Worm (Caenorhabditis elegans) whole organism, young adult: ENCODE results near the gene F54F12.2.
A peak's percentile ranks its signal among the peaks of the same experiment; 100 is the strongest.

Experiments used
- B0035.1 ChIP-seq: sonication (generic microtip); optimal IDR thresholded peaks from 2 replicates; lab custom pipeline; 2016; ENCODE audit warnings: missing genetic modification characterization, mild to moderate bottlenecking, missing compliant biosample characterization, missing genotype, missing genetic modification reagents
- F10E7.11 ChIP-seq: sonication (generic microtip); optimal IDR thresholded peaks from 2 replicates; lab custom pipeline; 2017; ENCODE audit warnings: mild to moderate bottlenecking, missing genetic modification characterization, moderate library complexity, missing compliant biosample characterization
- T26A5.8 ChIP-seq: sonication (generic microtip); optimal IDR thresholded peaks from 2 replicates; lab custom pipeline; 2016; ENCODE audit warnings: missing genetic modification characterization, missing compliant biosample characterization
- Y79H2A.3 ChIP-seq: fragments of 200-800 bp; sonication (Bioruptor generic); conservative IDR thresholded peaks from 2 replicates; pipeline ENCODE4 v1.3.6; 2022; ENCODE audit warnings: missing genetic modification reagents, missing genetic modification characterization, missing compliant biosample characterization
- aptf-2 ChIP-seq: fragments of 200-800 bp; sonication (Bioruptor generic); conservative IDR thresholded peaks from 2 replicates; pipeline ENCODE4 v1.3.6; 2022; ENCODE audit warnings: missing genetic modification reagents, missing genetic modification characterization, missing compliant biosample characterization
- attf-6 ChIP-seq: fragments of 200-800 bp; sonication (Bioruptor generic); IDR thresholded peaks from 2 replicates; pipeline ENCODE4 v1.3.6; 2022; ENCODE audit warnings: missing genetic modification reagents, missing genetic modification characterization, missing compliant biosample characterization
- ccch-3 ChIP-seq: fragments of 200-800 bp; sonication (Bioruptor generic); optimal IDR thresholded peaks from 2 replicates; lab custom pipeline; 2018; ENCODE audit warnings: mild to moderate bottlenecking, missing genetic modification characterization, missing compliant biosample characterization
- dpl-1 ChIP-seq: fragments of 150-350 bp; optimal IDR thresholded peaks from 2 replicates; lab custom pipeline; 2014; ENCODE audit warnings: missing biosample characterization, missing genetic modification reagents, missing genetic modification characterization
- efl-1 ChIP-seq: fragments of 150-350 bp; optimal IDR thresholded peaks from 2 replicates; lab custom pipeline; 2014; ENCODE audit warnings: missing biosample characterization, missing genetic modification reagents, missing genetic modification characterization
- egrh-3 ChIP-seq: fragments of 200-800 bp; sonication (Bioruptor generic); IDR thresholded peaks from 2 replicates; pipeline ENCODE4 v1.3.6; 2022; ENCODE audit warnings: missing genetic modification reagents, missing genetic modification characterization, missing compliant biosample characterization
- ekl-4 ChIP-seq: fragments of 200-800 bp; sonication (Bioruptor generic); IDR thresholded peaks from 2 replicates; pipeline ENCODE4 v1.3.6; 2022; ENCODE audit warnings: missing genetic modification reagents, missing genetic modification characterization, missing compliant biosample characterization
- hlh-12 ChIP-seq: sonication (generic microtip); optimal IDR thresholded peaks from 2 replicates; lab custom pipeline; 2016; ENCODE audit warnings: missing genetic modification characterization, missing compliant biosample characterization
- hrde-1 ChIP-seq: sonication (generic microtip); optimal IDR thresholded peaks from 2 replicates; lab custom pipeline; 2016; ENCODE audit warnings: missing genetic modification characterization, mild to moderate bottlenecking, missing compliant biosample characterization, moderate library complexity, missing genotype, missing genetic modification reagents, borderline replicate concordance
- lin-26 ChIP-seq: fragments of 200-800 bp; sonication (Bioruptor generic); IDR thresholded peaks from 2 replicates; pipeline ENCODE4 v1.3.6; 2022; ENCODE audit warnings: missing genetic modification reagents, missing genetic modification characterization, missing compliant biosample characterization
- lin-35 ChIP-seq, 3 experiments: fragments of 150-350 bp in 2 of 3; sonication (generic microtip) in 1 of 3; optimal IDR thresholded peaks; 2 replicates each; lab custom pipeline; 2014 to 2018; ENCODE audit warnings: missing biosample characterization in 3 of 3, missing genetic modification characterization in 3 of 3, missing genetic modification reagents in 3 of 3
- lin-40 ChIP-seq: sonication (generic microtip); optimal IDR thresholded peaks from 2 replicates; lab custom pipeline; 2016; ENCODE audit warnings: missing genetic modification characterization, mild to moderate bottlenecking, missing compliant biosample characterization, missing genotype, missing genetic modification reagents
- lin-54 ChIP-seq: fragments of 200-800 bp; sonication (Bioruptor generic); optimal IDR thresholded peaks from 2 replicates; lab custom pipeline; 2018; ENCODE audit warnings: mild to moderate bottlenecking, missing genetic modification characterization, missing compliant biosample characterization
- lsy-27 ChIP-seq: sonication (generic microtip); optimal IDR thresholded peaks from 2 replicates; lab custom pipeline; 2017; ENCODE audit warnings: missing genetic modification characterization, mild to moderate bottlenecking, missing compliant biosample characterization, antibody characterized with exemption, missing genotype, borderline replicate concordance; ENCODE audit not compliant: insufficient read depth
- madf-10 ChIP-seq: sonication (generic microtip); optimal IDR thresholded peaks from 2 replicates; lab custom pipeline; 2016; ENCODE audit warnings: mild to moderate bottlenecking, missing genetic modification characterization, missing compliant biosample characterization
- madf-8 ChIP-seq: fragments of 200-800 bp; sonication (Bioruptor generic); conservative IDR thresholded peaks from 2 replicates; pipeline ENCODE4 v1.3.6; 2022; ENCODE audit warnings: missing genetic modification reagents, missing genetic modification characterization, missing compliant biosample characterization
- nfya-1 ChIP-seq: sonication (generic microtip); optimal IDR thresholded peaks from 2 replicates; lab custom pipeline; 2017; ENCODE audit warnings: antibody characterized with exemption, missing compliant biosample characterization, missing genetic modification characterization, borderline replicate concordance; ENCODE audit not compliant: insufficient read depth
- nhr-120 ChIP-seq: fragments of 200-800 bp; sonication (Bioruptor generic); IDR thresholded peaks from 2 replicates; pipeline ENCODE4 v1.3.6; 2022; ENCODE audit warnings: missing genetic modification characterization, missing compliant biosample characterization
- nhr-80 ChIP-seq: sonication (generic microtip); optimal IDR thresholded peaks from 2 replicates; lab custom pipeline; 2016; ENCODE audit warnings: missing genetic modification characterization, missing compliant biosample characterization
- pha-4 ChIP-seq: fragments of 150-350 bp; sonication (generic microtip); optimal IDR thresholded peaks from 2 replicates; lab custom pipeline; 2014; ENCODE audit warnings: missing biosample characterization, missing genetic modification reagents, missing genetic modification characterization
- rec-8 ChIP-seq, 2 experiments: sonication (generic microtip); optimal IDR thresholded peaks; 2 replicates each; lab custom pipeline; 2016; ENCODE audit warnings: mild to moderate bottlenecking in 2 of 2, missing genetic modification characterization in 2 of 2, missing genetic modification reagents in 2 of 2, missing genotype in 2 of 2, missing biosample characterization in 1 of 2, missing compliant biosample characterization in 1 of 2, moderate library complexity in 1 of 2
- sdz-38 ChIP-seq: sonication (generic microtip); optimal IDR thresholded peaks from 2 replicates; lab custom pipeline; 2016; ENCODE audit warnings: missing genotype, missing genetic modification characterization, missing compliant biosample characterization
- snpc-1.3 ChIP-seq: sonication (generic microtip); optimal IDR thresholded peaks from 2 replicates; lab custom pipeline; 2017; ENCODE audit warnings: missing genetic modification characterization, mild to moderate bottlenecking, missing compliant biosample characterization, antibody characterized with exemption, moderate library complexity, missing genotype, missing genetic modification reagents; ENCODE audit not compliant: insufficient read depth
- snpc-3.4 ChIP-seq: sonication (generic microtip); optimal IDR thresholded peaks from 2 replicates; lab custom pipeline; 2017; ENCODE audit warnings: missing genetic modification characterization, mild to moderate bottlenecking, missing compliant biosample characterization, antibody characterized with exemption, moderate library complexity, missing genotype, missing genetic modification reagents
- sptf-2 ChIP-seq: fragments of 200-800 bp; sonication (Bioruptor generic); optimal IDR thresholded peaks from 2 replicates; lab custom pipeline; 2018; ENCODE audit warnings: mild to moderate bottlenecking, missing genetic modification characterization, missing compliant biosample characterization
- tbx-9 ChIP-seq: sonication (generic microtip); optimal IDR thresholded peaks from 2 replicates; lab custom pipeline; 2016; ENCODE audit warnings: borderline replicate concordance, missing genetic modification characterization, inconsistent platforms, missing compliant biosample characterization
- xnd-1 ChIP-seq: sonication (generic microtip); optimal IDR thresholded peaks from 2 replicates; lab custom pipeline; 2016; ENCODE audit warnings: missing genotype, missing genetic modification reagents, missing genetic modification characterization, missing compliant biosample characterization
- ztf-22 ChIP-seq: fragments of 200-800 bp; sonication (Bioruptor generic); optimal IDR thresholded peaks from 2 replicates; lab custom pipeline; 2018; ENCODE audit warnings: mild to moderate bottlenecking, missing genetic modification characterization, moderate library complexity, missing compliant biosample characterization
- ztf-25 ChIP-seq: fragments of 200-800 bp; sonication (Bioruptor generic); IDR thresholded peaks from 2 replicates; pipeline ENCODE4 v1.3.6; 2022; ENCODE audit warnings: missing genetic modification reagents, missing genetic modification characterization, missing compliant biosample characterization
- ztf-3 ChIP-seq: fragments of 200-800 bp; sonication (Bioruptor generic); optimal IDR thresholded peaks from 2 replicates; lab custom pipeline; 2018; ENCODE audit warnings: mild to moderate bottlenecking, missing genetic modification characterization, missing compliant biosample characterization

The F54F12.2 gene

ce11 chrIII:13020741-13021140 is 19.1 kb upstream of the F54F12.2 start, which contains the start of gene cyp-13A11:
TSS of gene cyp-13A11 (plus strand) at chrIII:13021006.
- TF ChIP-seq tbx-9 = no peak
- TF ChIP-seq sptf-2 (GFP tag; lab: Kevin White, UChicago) = no peak
- no peak for TF ChIP-seq ccch-3 (GFP tag; lab: Kevin White, UChicago)
- TF ChIP-seq T26A5.8 (tag; lab: Kevin White, UChicago) = no peak
- no peak for TF ChIP-seq lin-26 (GFP tag; lab: Robert Waterston, UW)
- no peak for TF ChIP-seq hlh-12 (tag; lab: Kevin White, UChicago)
- no peak for TF ChIP-seq pha-4 (tag; lab: Kevin White, UChicago)

- TF ChIP-seq nhr-80 (tag; lab: Kevin White, UChicago) (peak; percentile 48), aptf-2 (GFP tag; lab: Robert Waterston, UW) (no peak)
Measured at ce11 chrIII:13024281-13024680, 15.6 kb upstream of the F54F12.2 start, which contains the start of gene cyp-13A12. TSS of gene cyp-13A12 (plus strand) at chrIII:13024547.

- TF ChIP-seq xnd-1 (tag; lab: Kevin White, UChicago) (no peak), egrh-3 (GFP tag; lab: Robert Waterston, UW) (no peak), snpc-1.3 (tag; lab: Kevin White, UChicago) (no peak), hrde-1 (no peak), rec-8 (tag; optimal IDR thresholded peaks at IDR 0.05; lab: Kevin White, UChicago) (no peak), lin-35 (GFP tag; optimal IDR thresholded peaks at IDR 0.05; lab: Kevin White, UChicago) (no peak), ztf-3 (GFP tag; lab: Kevin White, UChicago) (no peak), ztf-25 (GFP tag; lab: Robert Waterston, UW) (no peak), sdz-38 (tag; lab: Kevin White, UChicago) (no peak), B0035.1 (tag; lab: Kevin White, UChicago) (no peak), nfya-1 (tag; lab: Kevin White, UChicago) (no peak), nhr-120 (GFP tag; lab: Robert Waterston, UW) (no peak), ekl-4 (GFP tag; lab: Robert Waterston, UW) (no peak), Y79H2A.3 (GFP tag; lab: Robert Waterston, UW) (no peak), madf-10 (no peak), madf-8 (GFP tag; lab: Robert Waterston, UW) (no peak)
Measured at ce11 chrIII:13027949-13028348, 11.9 kb upstream of the F54F12.2 start.

DNA sequence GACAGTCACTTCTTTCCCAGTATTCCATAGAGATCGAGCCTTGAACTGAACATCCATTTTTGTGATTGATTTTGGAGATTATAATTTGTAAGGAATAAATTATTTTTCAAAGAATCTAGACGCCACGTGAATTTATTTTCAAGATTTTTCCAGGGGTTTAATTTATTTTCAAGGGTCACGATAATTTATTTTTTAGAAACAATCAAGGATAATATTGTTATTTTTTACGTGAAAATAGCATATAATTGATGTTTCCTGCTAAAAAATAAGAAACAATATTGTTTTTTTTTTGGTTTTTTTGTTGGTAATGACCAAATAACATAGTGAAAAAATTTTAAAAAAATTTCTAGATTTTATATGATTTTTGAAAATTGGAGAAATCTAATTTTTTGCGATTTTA is 10.2 kb upstream of the F54F12.2 start, which contains the start of gene F14F7.4:
TSS of gene F14F7.4 (minus strand) at position 101 of the 400 bp plus-strand sequence.
- TF ChIP-seq lin-40 (no peak), ztf-22 (no peak), F10E7.11 (no peak), efl-1 (GFP tag; lab: Kevin White, UChicago) (no peak), lin-54 (GFP tag; lab: Kevin White, UChicago) (no peak), attf-6 (no peak), dpl-1 (GFP tag; lab: Kevin White, UChicago) (no peak), snpc-3.4 (tag; lab: Kevin White, UChicago) (no peak), lsy-27 (tag; lab: Kevin White, UChicago) (no peak)
